Worm (Caenorhabditis elegans) whole organism, L4/young adult: Measurements from ENCODE around the gene K11H12.11.

ENCODE experiments used
- W03F9.2 ChIP-seq: fragments of 150-350 bp; optimal IDR thresholded peaks from 2 replicates; lab custom pipeline; 2014; ENCODE audit warnings: missing biosample characterization, missing genetic modification characterization
- dao-5 ChIP-seq: sonication (generic microtip); optimal IDR thresholded peaks from 2 replicates; lab custom pipeline; 2016; ENCODE audit warnings: missing genotype, missing genetic modification characterization, moderate library complexity, missing compliant biosample characterization
- him-1 ChIP-seq: sonication (generic microtip); optimal IDR thresholded peaks from 2 replicates; lab custom pipeline; 2016; ENCODE audit warnings: missing genotype, missing genetic modification reagents, missing genetic modification characterization, missing compliant biosample characterization

Gene K11H12.11

DNA sequence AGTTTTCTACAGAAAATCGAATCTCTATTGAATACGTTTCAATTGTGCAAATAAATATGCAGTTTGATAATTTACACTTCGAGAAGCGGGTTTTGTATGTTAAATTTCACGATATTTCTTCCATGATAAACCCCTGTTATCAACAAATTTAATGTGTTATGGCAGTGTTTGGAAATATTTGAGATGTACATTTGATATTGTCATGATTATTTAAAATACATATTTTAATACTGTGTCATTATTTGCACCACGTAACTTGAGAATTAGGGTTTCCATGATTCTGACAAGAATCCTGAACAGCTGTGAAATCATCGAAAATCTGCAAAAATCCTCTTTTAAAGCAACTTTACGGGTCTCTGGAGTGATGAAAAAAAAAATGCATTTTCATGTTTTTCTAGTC is at the start of gene K11H12.11:
Gene K11H12.11, minus strand, starts transcription at position 101 of the 400 bp plus-strand sequence.
- TF ChIP-seq W03F9.2 (tag; lab: Kevin White, UChicago): no peak
- no peak for TF ChIP-seq him-1 (tag; lab: Kevin White, UChicago)
- no peak for TF ChIP-seq dao-5 (tag; lab: Kevin White, UChicago)

DNA sequence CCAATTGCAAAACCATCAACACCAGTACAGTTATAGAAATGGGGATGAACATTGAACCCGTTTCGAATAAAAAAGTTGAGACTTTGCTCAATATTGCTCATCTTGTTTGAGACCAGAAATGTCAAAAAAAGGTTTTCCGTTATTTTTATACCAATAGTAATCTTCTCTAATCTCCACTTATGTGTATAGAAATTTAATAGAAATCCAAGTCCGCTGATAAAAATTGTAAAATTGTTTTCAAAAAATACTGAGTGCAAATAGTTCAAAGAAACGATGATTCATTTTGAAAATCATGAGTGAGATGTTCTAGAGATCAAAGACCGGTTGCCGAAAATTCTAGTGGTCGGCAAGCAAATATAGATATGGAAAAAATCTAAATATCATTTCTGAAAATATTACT is 49.0 kb upstream of the K11H12.11 start, which contains the start of gene Y55F3C.10:
Gene Y55F3C.10, minus strand, starts transcription at position 101 of the 400 bp plus-strand sequence.
- TF ChIP-seq W03F9.2 (tag; lab: Kevin White, UChicago) (no peak), him-1 (tag; lab: Kevin White, UChicago) (no peak), dao-5 (tag; lab: Kevin White, UChicago) (no peak)

DNA sequence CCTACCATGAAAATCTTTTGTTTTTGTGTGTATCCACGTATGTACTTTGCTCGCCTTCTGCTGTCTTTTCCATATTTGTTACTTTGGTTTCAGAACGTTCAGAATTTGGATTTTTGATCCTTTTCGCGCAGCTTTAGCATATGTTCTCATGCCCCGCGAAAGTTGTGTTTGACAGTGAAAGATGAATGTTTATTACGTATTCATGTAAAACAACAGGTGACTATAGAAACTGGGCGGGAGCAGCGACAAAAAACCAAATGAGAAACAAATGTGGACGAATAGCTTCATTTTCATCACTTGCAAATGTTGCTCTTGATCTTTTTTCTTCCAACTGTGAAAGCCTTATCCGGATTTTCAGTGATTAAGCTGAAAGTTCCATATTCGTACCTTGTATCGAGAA is 46.0 kb upstream of the K11H12.11 start, which contains the start of gene clec-164:
Gene clec-164, plus strand, starts transcription at position 301 of the 400 bp plus-strand sequence.
- TF ChIP-seq dao-5 (tag; lab: Kevin White, UChicago): no peak
- TF ChIP-seq him-1 (tag; lab: Kevin White, UChicago): no peak
- no peak for TF ChIP-seq W03F9.2 (tag; lab: Kevin White, UChicago)

DNA sequence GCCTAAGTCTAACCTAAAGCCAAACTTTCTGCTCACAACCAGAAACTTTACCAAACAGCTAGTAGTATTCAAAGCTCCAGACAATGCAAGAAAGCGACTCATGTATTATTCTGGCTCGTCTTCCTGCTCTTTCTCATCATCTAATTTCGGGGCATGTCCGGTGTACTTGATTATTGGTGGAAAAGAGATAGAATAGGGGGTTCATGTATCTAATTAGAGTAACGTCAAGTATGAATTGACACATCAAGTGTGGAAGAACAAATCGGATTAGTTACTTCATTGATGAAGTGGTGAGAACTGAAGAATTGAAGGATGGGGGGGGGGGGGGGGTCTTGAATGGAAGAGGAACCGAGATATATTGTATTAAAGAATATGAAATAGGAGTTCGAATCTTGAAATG is 45.1 kb upstream of the K11H12.11 start:
- no peak for TF ChIP-seq dao-5 (tag; lab: Kevin White, UChicago)
- no peak for TF ChIP-seq W03F9.2 (tag; lab: Kevin White, UChicago)
- no peak for TF ChIP-seq him-1 (tag; lab: Kevin White, UChicago)

DNA sequence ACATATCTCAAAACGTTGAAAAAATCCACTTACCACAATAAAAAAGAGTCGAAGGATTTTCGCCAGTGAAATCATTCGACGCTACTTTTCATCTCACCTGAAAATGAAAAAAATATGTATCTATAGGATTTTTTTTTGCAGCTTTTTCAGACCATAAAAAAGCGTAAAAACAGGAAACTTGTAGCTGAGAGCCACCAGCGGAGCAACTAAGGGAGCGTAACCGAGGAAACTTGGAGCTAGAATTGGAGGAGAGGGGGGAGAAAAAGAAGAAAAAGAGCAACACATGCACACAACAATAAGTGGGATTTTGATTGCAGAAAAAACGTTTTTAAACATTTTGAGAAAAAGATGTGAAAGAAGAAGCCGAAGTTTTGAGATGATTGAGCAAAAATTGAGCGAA is 37.3 kb upstream of the K11H12.11 start, which contains the start of gene cutl-26:
Gene cutl-26, minus strand, starts transcription at position 101 of the 400 bp plus-strand sequence.
- TF ChIP-seq dao-5 (tag; lab: Kevin White, UChicago) (no peak), him-1 (tag; lab: Kevin White, UChicago) (no peak), W03F9.2 (tag; lab: Kevin White, UChicago) (no peak)

DNA sequence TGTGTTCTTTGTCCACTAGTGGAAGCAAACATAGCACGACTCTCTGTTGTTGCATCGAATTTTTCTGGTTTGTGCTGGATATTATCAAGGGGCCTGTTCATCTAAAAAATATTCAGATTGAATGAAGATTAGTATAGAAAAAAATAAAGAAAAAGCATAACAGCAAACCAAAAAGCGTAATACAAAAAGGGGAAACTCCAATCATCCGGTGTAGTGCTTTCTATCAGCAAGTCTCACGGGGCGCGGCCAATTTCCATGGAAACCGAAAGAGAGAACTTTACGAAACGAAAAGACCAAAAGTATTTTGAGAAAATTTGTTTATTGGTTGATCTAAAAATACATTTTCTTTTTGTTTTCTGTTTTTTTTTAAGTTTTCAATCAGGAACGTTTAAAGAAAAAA is 27.9 kb upstream of the K11H12.11 start, which contains the start of gene Y55F3C.17:
Gene Y55F3C.17, minus strand, starts transcription at position 101 of the 400 bp plus-strand sequence.
- no peak for TF ChIP-seq dao-5 (tag; lab: Kevin White, UChicago)
- TF ChIP-seq him-1 (tag; lab: Kevin White, UChicago): no peak
- no peak for TF ChIP-seq W03F9.2 (tag; lab: Kevin White, UChicago)

DNA sequence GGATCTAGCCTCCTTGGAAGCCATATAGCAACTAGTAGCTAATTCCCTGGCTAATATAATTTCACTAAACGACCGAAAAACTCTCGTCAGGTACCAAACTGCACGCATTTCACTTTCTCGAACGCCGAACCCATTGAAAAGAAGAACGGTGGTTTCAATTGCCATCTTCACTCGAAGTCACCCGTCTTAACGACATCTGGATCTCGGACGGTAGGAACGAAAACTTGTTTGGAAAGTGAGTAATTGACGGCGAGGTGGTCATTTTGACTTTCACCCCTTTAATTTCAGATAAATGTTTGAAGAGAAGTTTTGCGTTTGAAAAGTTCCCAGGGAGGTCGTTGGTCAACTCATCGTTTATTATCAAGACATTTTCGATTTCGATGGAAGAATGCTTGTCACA is 14.4 kb upstream of the K11H12.11 start:
- no peak for TF ChIP-seq dao-5 (tag; lab: Kevin White, UChicago)
- no peak for TF ChIP-seq him-1 (tag; lab: Kevin White, UChicago)
- no peak for TF ChIP-seq W03F9.2 (tag; lab: Kevin White, UChicago)

DNA sequence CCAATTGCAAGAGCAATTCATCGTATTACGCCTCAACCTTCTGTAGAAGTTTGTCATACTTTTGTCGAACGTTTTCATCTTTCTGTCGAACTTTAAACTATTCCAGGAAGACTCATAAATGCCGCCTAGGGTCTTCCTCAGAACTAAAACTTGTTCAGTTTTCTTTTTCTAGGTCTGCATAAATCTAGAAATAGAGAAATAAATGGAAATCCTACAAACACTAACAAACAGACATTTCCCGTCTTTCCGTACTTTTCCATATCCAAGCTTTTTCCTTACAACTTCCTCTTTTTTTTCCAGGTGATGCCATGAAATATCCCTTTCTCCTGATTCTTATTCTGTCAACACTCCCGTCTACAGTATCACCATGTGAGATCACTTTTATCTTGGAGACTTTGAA is 13.8 kb upstream of the K11H12.11 start, which contains the start of gene cutl-28:
Gene cutl-28, plus strand, starts transcription at position 301 of the 400 bp plus-strand sequence.
- TF ChIP-seq him-1 (tag; lab: Kevin White, UChicago) (no peak), dao-5 (tag; lab: Kevin White, UChicago) (no peak), W03F9.2 (tag; lab: Kevin White, UChicago) (no peak)

DNA sequence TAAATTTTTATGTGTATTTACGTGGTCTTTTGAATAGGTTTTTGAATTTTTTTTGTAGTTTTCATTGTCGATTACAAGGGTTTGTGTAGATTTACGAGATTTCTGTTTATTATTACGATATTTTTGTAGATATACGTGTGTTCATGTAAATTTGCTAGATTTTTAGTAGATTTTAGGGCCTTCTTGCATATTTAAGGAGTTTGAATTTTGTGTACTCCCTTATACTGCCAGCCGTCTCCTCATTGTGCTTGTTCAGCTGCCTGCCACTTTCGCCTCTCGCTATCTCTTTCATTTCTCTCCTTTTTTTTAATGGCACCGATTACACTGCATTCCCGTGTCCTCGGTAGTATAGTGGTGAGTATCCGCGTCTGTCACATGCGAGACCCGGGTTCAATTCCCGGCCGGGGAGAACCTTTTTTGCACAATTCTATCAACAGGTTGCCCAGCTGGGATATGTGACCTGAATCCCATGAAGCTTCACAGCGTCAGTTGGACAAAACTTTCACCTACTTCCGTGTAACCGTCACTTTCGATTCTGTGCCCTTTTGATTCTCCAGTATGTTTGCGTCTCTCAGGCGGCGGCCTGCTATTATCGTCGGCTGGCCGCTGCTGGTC is 12.5 kb upstream of the K11H12.11 start:
- TF ChIP-seq dao-5 (tag; lab: Kevin White, UChicago): peak; percentile 57
- TF ChIP-seq W03F9.2 (tag; lab: Kevin White, UChicago): no peak
- peak; percentile 41 for TF ChIP-seq him-1 (tag; lab: Kevin White, UChicago)

DNA sequence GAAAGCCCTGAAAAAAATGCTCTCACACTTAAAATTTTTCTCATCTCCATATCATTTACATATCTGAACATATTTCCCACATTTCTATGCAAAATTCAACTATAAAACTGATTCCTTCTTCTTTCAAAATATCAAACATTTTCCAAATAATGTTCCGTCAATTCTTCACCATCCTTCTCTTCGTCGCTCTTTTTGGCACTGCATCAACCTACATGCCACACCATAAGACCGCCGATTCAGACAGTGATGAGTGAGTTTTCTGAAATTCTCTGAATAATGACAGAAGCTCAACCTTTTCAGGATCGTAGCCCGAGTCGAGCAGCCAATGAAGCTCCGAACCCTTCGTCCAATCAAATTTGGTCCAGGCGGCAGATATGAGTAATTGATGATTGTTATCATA is 5.9 kb upstream of the K11H12.11 start, which contains the start of gene K11H12.5:
Gene K11H12.5, plus strand, starts transcription at position 301 of the 400 bp plus-strand sequence.
- no peak for TF ChIP-seq W03F9.2 (tag; lab: Kevin White, UChicago)
- no peak for TF ChIP-seq him-1 (tag; lab: Kevin White, UChicago)
- no peak for TF ChIP-seq dao-5 (tag; lab: Kevin White, UChicago)

DNA sequence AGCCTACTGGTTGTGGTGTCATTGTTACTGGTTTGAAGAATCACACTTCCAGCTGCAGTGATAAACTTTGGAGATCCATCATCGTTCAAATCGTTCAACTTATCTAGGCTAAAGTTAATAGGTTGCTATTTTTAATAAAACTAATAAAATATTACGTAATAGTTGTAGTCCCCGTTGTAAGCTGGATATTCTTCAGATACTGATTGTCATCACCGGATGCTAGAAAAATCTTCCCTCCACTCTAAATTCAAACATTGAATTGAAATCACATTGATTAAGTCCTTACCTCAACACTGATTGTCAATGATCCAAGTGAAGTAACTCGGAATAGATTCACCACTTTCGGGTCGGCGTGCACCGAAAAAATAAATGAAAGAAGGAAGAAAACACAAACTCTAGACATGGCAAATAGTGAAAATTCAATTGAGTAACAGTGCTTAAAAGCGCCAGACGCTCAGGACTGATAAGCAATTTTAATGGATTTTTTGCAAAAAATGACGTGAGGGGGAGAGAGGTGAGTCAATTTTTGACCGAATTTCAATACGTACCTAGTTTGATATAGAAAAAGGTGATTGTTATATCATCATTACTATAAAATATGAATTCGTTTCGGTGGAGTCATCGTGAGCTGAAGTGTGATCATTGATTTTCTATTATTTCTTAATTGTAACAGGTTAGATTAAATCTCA is 5.3 kb upstream of the K11H12.11 start, which contains the start of the genes K11H12.4 and K11H12.10:
Gene K11H12.4, minus strand, starts transcription at position 413 of the 689 bp plus-strand sequence.
Gene K11H12.10, plus strand, starts transcription at position 605 of the 689 bp plus-strand sequence.
- TF ChIP-seq dao-5 (tag; lab: Kevin White, UChicago) (no peak), W03F9.2 (tag; lab: Kevin White, UChicago) (no peak), him-1 (tag; lab: Kevin White, UChicago) (no peak)

DNA sequence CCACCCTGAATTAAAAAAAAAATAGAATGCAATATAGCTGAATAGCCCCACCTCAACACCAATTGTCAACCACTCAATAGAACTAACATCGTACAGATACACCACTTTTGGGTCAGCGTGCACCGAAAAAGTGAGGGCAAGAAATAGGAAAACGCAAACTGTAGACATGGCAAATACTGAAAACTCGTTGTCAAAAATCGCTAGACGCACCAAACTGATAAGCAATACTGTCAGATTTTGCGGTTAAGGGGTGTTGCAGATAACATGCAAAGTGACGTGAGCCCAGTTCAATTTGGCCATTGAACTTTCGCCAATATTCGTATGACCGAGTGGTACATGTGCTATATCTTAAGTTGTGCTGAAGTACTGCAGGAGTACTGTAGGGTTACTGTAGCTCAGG is 3.0 kb upstream of the K11H12.11 start, which contains the start of gene K11H12.3:
Gene K11H12.3, minus strand, starts transcription at position 168 of the 400 bp plus-strand sequence.
- no peak for TF ChIP-seq him-1 (tag; lab: Kevin White, UChicago)
- no peak for TF ChIP-seq W03F9.2 (tag; lab: Kevin White, UChicago)
- TF ChIP-seq dao-5 (tag; lab: Kevin White, UChicago): no peak

DNA sequence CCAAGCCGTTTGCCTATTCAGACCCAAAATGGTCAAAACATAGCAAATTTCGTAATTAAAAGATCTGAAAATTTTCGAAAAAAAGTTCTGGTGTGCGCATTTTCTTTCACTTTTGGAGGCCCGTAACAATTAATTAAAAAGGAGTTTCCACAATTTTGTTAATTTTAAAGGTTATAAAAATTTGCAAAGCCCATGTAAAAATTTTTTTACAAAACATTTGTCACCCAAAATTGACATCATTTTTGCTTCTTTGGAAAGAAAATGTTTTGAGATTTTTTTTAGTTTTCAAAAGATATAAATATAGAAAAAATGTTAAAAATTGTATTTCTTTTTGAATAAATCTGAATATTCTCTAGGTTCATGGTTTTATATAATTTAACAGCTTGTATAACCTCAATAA is 3.4 kb downstream of the K11H12.11 start, which contains the start of gene K11H12.6:
Gene K11H12.6, plus strand, starts transcription at position 301 of the 400 bp plus-strand sequence.
- TF ChIP-seq W03F9.2 (tag; lab: Kevin White, UChicago) (no peak), him-1 (tag; lab: Kevin White, UChicago) (no peak), dao-5 (tag; lab: Kevin White, UChicago) (no peak)
